Fruit fly (Drosophila melanogaster) whole organism, wandering third instar larva: ENCODE data around the gene sa.

Experiments used
- Dfd ChIP-seq: fragments of >200 bp; optimal IDR thresholded peaks from 2 replicates; lab custom pipeline; 2017; ENCODE audit warnings: missing biosample characterization, missing genetic modification characterization
- Jra ChIP-seq: sonication (Bioruptor generic); optimal IDR thresholded peaks from 2 replicates; lab custom pipeline; 2016; ENCODE audit warnings: missing biosample characterization, missing genetic modification characterization
- OdsH ChIP-seq: fragments of 200-800 bp; sonication (Bioruptor generic); optimal IDR thresholded peaks from 2 replicates; lab custom pipeline; 2016; ENCODE audit warnings: missing biosample characterization, mild to moderate bottlenecking, missing genetic modification characterization
- br ChIP-seq: fragments of 200-800 bp; sonication (Bioruptor generic); optimal IDR thresholded peaks from 2 replicates; lab custom pipeline; 2016; ENCODE audit warnings: missing biosample characterization, missing genetic modification characterization
- brk ChIP-seq: fragments of 200-800 bp; sonication (Bioruptor generic); optimal IDR thresholded peaks from 2 replicates; lab custom pipeline; 2016; ENCODE audit warnings: missing biosample characterization, mild to moderate bottlenecking, missing genetic modification characterization
- h ChIP-seq: fragments of 200-800 bp; sonication (Bioruptor generic); optimal IDR thresholded peaks from 3 replicates; lab custom pipeline; 2016; ENCODE audit warnings: missing biosample characterization, mild to moderate bottlenecking, missing genetic modification characterization
- lola ChIP-seq: fragments of >200 bp; optimal IDR thresholded peaks from 2 replicates; lab custom pipeline; 2017; ENCODE audit warnings: missing biosample characterization, missing genetic modification characterization
- usp ChIP-seq: fragments of >200 bp; optimal IDR thresholded peaks from 2 replicates; lab custom pipeline; 2017; ENCODE audit warnings: missing biosample characterization, missing genetic modification characterization
- woc ChIP-seq: sonication (Bioruptor generic); optimal IDR thresholded peaks from 2 replicates; lab custom pipeline; 2016; ENCODE audit warnings: missing biosample characterization, mild to moderate bottlenecking, missing genetic modification characterization

- no peak for TF ChIP-seq usp (GFP tag; lab: Kevin White, UChicago)
- no peak for TF ChIP-seq woc (GFP tag; lab: Kevin White, UChicago)
- TF ChIP-seq OdsH = no peak
- TF ChIP-seq brk (GFP tag; lab: Kevin White, UChicago) = no peak
- TF ChIP-seq lola (GFP tag; lab: Kevin White, UChicago) = no peak
- TF ChIP-seq Jra (GFP tag; lab: Kevin White, UChicago) = no peak
- TF ChIP-seq h (GFP tag; lab: Kevin White, UChicago) = no peak
- TF ChIP-seq Dfd (GFP tag; lab: Kevin White, UChicago) = no peak
- TF ChIP-seq br (GFP tag; lab: Kevin White, UChicago) = no peak
Observed at dm6 chr3L:21371230-21371629, 35.3 kb downstream of the sa start.
